Fruit fly (Drosophila melanogaster) Kc167 (cell line): Measurements from ENCODE around the gene Tctp.

Experiments used
- Myc ChIP-seq: fragments of >200 bp; optimal IDR thresholded peaks from 2 replicates; lab custom pipeline; 2017; ENCODE audit warnings: missing external identifiers
- Sin3A ChIP-seq: fragments of >200 bp; optimal IDR thresholded peaks from 2 replicates; lab custom pipeline; 2018; ENCODE audit warnings: missing external identifiers
- h ChIP-seq: fragments of >200 bp; optimal IDR thresholded peaks from 3 replicates; lab custom pipeline; 2018; ENCODE audit warnings: missing external identifiers
- insv ChIP-seq: fragments of >200 bp; optimal IDR thresholded peaks from 3 replicates; lab custom pipeline; 2018; ENCODE audit warnings: missing external identifiers
- psq ChIP-seq: fragments of >200 bp; optimal IDR thresholded peaks from 2 replicates; lab custom pipeline; 2017; ENCODE audit warnings: missing external identifiers

dm6 chr3R:11214449-11214950 lies 4.5 kb downstream of the Tctp start, which contains the start of gene ZnT86D:
- TF ChIP-seq insv (no peak), h (lab: Kevin White, UChicago) (no peak), Sin3A (lab: Kevin White, UChicago) (no peak), psq (no peak), Myc (no peak)
